Fruit fly (Drosophila melanogaster) whole organism, wandering third instar larva: ENCODE results near the gene Taf4.
A peak's percentile ranks its signal among the peaks of the same experiment; 100 is the strongest.

Source experiments
- Abd-B ChIP-seq: fragments of >200 bp; optimal IDR thresholded peaks from 2 replicates; lab custom pipeline; 2017; ENCODE audit warnings: missing biosample characterization, missing genetic modification characterization
- CG9705 ChIP-seq: fragments of 200-800 bp; sonication (Bioruptor generic); optimal IDR thresholded peaks from 2 replicates; lab custom pipeline; 2018; ENCODE audit warnings: missing biosample characterization, mild to moderate bottlenecking, missing genetic modification characterization
- N ChIP-seq: fragments of >200 bp; optimal IDR thresholded peaks from 2 replicates; lab custom pipeline; 2018; ENCODE audit warnings: missing biosample characterization, missing external identifiers, missing genetic modification characterization
- OdsH ChIP-seq: fragments of 200-800 bp; sonication (Bioruptor generic); optimal IDR thresholded peaks from 2 replicates; lab custom pipeline; 2016; ENCODE audit warnings: missing biosample characterization, mild to moderate bottlenecking, missing genetic modification characterization
- brk ChIP-seq: fragments of 200-800 bp; sonication (Bioruptor generic); optimal IDR thresholded peaks from 2 replicates; lab custom pipeline; 2016; ENCODE audit warnings: missing biosample characterization, mild to moderate bottlenecking, missing genetic modification characterization
- h ChIP-seq: fragments of 200-800 bp; sonication (Bioruptor generic); optimal IDR thresholded peaks from 3 replicates; lab custom pipeline; 2016; ENCODE audit warnings: missing biosample characterization, mild to moderate bottlenecking, missing genetic modification characterization
- rgr ChIP-seq: fragments of 200-800 bp; sonication (Bioruptor generic); optimal IDR thresholded peaks from 3 replicates; lab custom pipeline; 2016; ENCODE audit warnings: missing biosample characterization, mild to moderate bottlenecking, missing genetic modification characterization
- tai ChIP-seq: sonication (Bioruptor generic); optimal IDR thresholded peaks from 2 replicates; lab custom pipeline; 2016; ENCODE audit warnings: missing biosample characterization, missing genetic modification characterization
- usp ChIP-seq: fragments of >200 bp; optimal IDR thresholded peaks from 2 replicates; lab custom pipeline; 2017; ENCODE audit warnings: missing biosample characterization, missing genetic modification characterization

dm6 chr3L:16145282-16145681 lies 32.3 kb downstream of the Taf4 start:
- TF ChIP-seq Abd-B (GFP tag; lab: Kevin White, UChicago) (no peak), usp (GFP tag; lab: Kevin White, UChicago) (no peak), OdsH (GFP tag; lab: Kevin White, UChicago) (no peak), h (GFP tag; lab: Kevin White, UChicago) (peak; percentile 7), rgr (GFP tag; lab: Kevin White, UChicago) (no peak), CG9705 (GFP tag; lab: Kevin White, UChicago) (no peak), N (GFP tag; lab: Kevin White, UChicago) (no peak), brk (GFP tag; lab: Kevin White, UChicago) (no peak), tai (GFP tag; lab: Kevin White, UChicago) (no peak)
